Worm (Caenorhabditis elegans): ENCODE data around the gene gob-1.

Gene gob-1

ce11 chrX:15492759-15493158, 643 bp upstream of the gob-1 start (continued):
- TF ChIP-seq attf-5 (GFP tag; optimal IDR thresholded peaks at IDR 0.05) (peak; percentile 86), cebp-1 (GFP tag; IDR thresholded peaks at IDR 0.05) (peak; percentile 72; the same call in 1 of the 2 replicates), cebp-1 (tag; optimal IDR thresholded peaks at IDR 0.05) (peak; percentile 91), ceh-40 (GFP tag; IDR thresholded peaks at IDR 0.05) (0 out of 2 replicates have a peak, but pooled peaks have one; percentile 17), rcor-1 (GFP tag; IDR thresholded peaks at IDR 0.05) (peak; percentile 60), F10E7.11 (tag; optimal IDR thresholded peaks at IDR 0.05) (no peak), ceh-91 (GFP tag; IDR thresholded peaks at IDR 0.05) (no peak), gei-17 (GFP tag; optimal IDR thresholded peaks at IDR 0.05) (peak; percentile 1), F37B4.10 (GFP tag; IDR thresholded peaks at IDR 0.05) (no peak), nfyb-1 (GFP tag; IDR thresholded peaks at IDR 0.05) (peak; percentile 78; the same call in 1 of the 2 replicates), pha-4 (tag; optimal IDR thresholded peaks at IDR 0.05) (peak; percentile 55), let-607 (tag; optimal IDR thresholded peaks at IDR 0.05) (peak; percentile 50 to 59), Y53F4B.3 (GFP tag; IDR thresholded peaks at IDR 0.05) (no peak), madf-6 (GFP tag; IDR thresholded peaks at IDR 0.05) (0 out of 2 replicates have a peak, but pooled peaks have one; percentile 21), madf-10 (tag; optimal IDR thresholded peaks at IDR 0.05) (peak; percentile 63), let-526 (GFP tag; IDR thresholded peaks at IDR 0.05) (peak; percentile 75; the same call in 1 of the 2 replicates), snpc-3.4 (tag; optimal IDR thresholded peaks at IDR 0.05) (no peak), ama-1 (optimal IDR thresholded peaks at IDR 0.05) (no peak), ama-1 (GFP tag; optimal IDR thresholded peaks at IDR 0.05) (no peak), lsl-1 (GFP tag; optimal IDR thresholded peaks at IDR 0.05) (no peak), hmg-1.2 (GFP tag; IDR thresholded peaks at IDR 0.05) (peak; percentile 44; the same call in 1 of the 2 replicates), ztf-6 (GFP tag; IDR thresholded peaks at IDR 0.05) (no peak), B0019.2 (GFP tag; conservative IDR thresholded peaks at IDR 0.05) (no peak), lin-40 (tag; optimal IDR thresholded peaks at IDR 0.05) (peak; percentile 87), die-1 (tag; optimal IDR thresholded peaks at IDR 0.05) (peak; percentile 20)

DNA sequence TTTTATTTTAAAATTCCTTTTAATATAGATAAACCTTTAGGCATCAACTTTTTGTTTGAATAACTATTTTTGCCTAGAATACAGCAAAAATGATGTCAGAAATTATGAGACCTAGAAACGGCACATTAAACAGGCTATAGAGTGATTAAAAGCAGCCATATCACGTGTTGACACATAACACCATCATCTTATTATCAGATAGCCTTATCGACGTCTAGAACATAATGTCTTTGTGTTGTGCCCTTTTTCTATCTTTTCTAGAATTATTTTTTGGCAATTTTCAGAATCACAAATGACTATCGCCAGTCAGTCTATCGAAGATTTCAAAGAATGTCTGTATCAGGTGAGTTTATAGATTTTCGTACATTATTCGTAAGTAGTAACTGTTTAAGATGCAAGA, 752 bp downstream of the gob-1 start:
- no peak for TF ChIP-seq nhr-120 (GFP tag; IDR thresholded peaks at IDR 0.05)
- no peak for TF ChIP-seq ztf-25 (GFP tag; IDR thresholded peaks at IDR 0.05)
- no peak for TF ChIP-seq attf-6 (GFP tag; IDR thresholded peaks at IDR 0.05)
- TF ChIP-seq Y53F4B.3 (GFP tag; IDR thresholded peaks at IDR 0.05) = no peak
- TF ChIP-seq tlf-1 (GFP tag; optimal IDR thresholded peaks at IDR 0.05) = no peak
- no peak for TF ChIP-seq attf-5 (GFP tag; optimal IDR thresholded peaks at IDR 0.05)
- TF ChIP-seq ztf-6 (GFP tag; IDR thresholded peaks at IDR 0.05) = no peak
- no peak for TF ChIP-seq madf-3 (GFP tag; IDR thresholded peaks at IDR 0.05)
- no peak for TF ChIP-seq B0261.1 (tag; optimal IDR thresholded peaks at IDR 0.05)
- TF ChIP-seq T07F8.4 (tag; optimal IDR thresholded peaks at IDR 0.05) = no peak
- TF ChIP-seq hlh-26 (GFP tag; conservative IDR thresholded peaks at IDR 0.05) = no peak
- TF ChIP-seq lin-40 (tag; optimal IDR thresholded peaks at IDR 0.05) = no peak
- TF ChIP-seq ztf-28 (GFP tag; IDR thresholded peaks at IDR 0.05) = no peak
- TF ChIP-seq rpc-1 (optimal IDR thresholded peaks at IDR 0.05) = no peak
- TF ChIP-seq rpc-1 (tag; optimal IDR thresholded peaks at IDR 0.05) = no peak
- no peak for TF ChIP-seq B0019.2 (GFP tag; conservative IDR thresholded peaks at IDR 0.05)
- no peak for TF ChIP-seq Y79H2A.3 (GFP tag; conservative IDR thresholded peaks at IDR 0.05)

ce11 chrX:15496927-15497605, 3.7 kb downstream of the gob-1 start, which contains the start of gene suox-1:
Gene suox-1 (plus strand): TSS chrX:15497555.
- TF ChIP-seq lin-40 (tag; optimal IDR thresholded peaks at IDR 0.05) (peak; percentile 22), cebp-1 (GFP tag; IDR thresholded peaks at IDR 0.05) (no peak), cebp-1 (tag; optimal IDR thresholded peaks at IDR 0.05) (peak; percentile 2), mcd-1 (GFP tag; IDR thresholded peaks at IDR 0.05) (no peak), madf-10 (tag; optimal IDR thresholded peaks at IDR 0.05) (no peak), F57C9.4 (tag; optimal IDR thresholded peaks at IDR 0.05) (no peak), chd-7 (tag; optimal IDR thresholded peaks at IDR 0.05) (no peak), F22D6.2 (tag; optimal IDR thresholded peaks at IDR 0.05) (no peak), nhr-90 (tag; optimal IDR thresholded peaks at IDR 0.05) (no peak), snpc-1.3 (tag; optimal IDR thresholded peaks at IDR 0.05; ENCODE audit: insufficient read depth) (no peak), die-1 (tag; optimal IDR thresholded peaks at IDR 0.05) (no peak), ets-4 (GFP tag; optimal IDR thresholded peaks at IDR 0.05) (no peak), Y53G8AR.9 (GFP tag; conservative IDR thresholded peaks at IDR 0.05) (no peak), him-1 (tag; optimal IDR thresholded peaks at IDR 0.05) (no peak), ceh-27 (GFP tag; optimal IDR thresholded peaks at IDR 0.05) (peak; percentile 16)

Measured in whole organism, young adult.